Worm (Caenorhabditis elegans) whole organism, young adult: ENCODE results near the gene C48A7.16.

Experiments used
- B0019.2 ChIP-seq: fragments of 200-800 bp; sonication (Bioruptor generic); conservative IDR thresholded peaks from 2 replicates; pipeline ENCODE4 v1.3.6; 2022; ENCODE audit warnings: missing genetic modification reagents, missing genetic modification characterization, missing compliant biosample characterization
- B0261.1 ChIP-seq: sonication (generic microtip); optimal IDR thresholded peaks from 2 replicates; lab custom pipeline; 2016; ENCODE audit warnings: mild to moderate bottlenecking, missing genetic modification characterization, moderate library complexity, missing compliant biosample characterization
- B0336.3 ChIP-seq: fragments of 200-800 bp; sonication (Bioruptor generic); IDR thresholded peaks from 2 replicates; pipeline ENCODE4 v1.3.6; 2022; ENCODE audit warnings: missing genetic modification characterization, missing compliant biosample characterization
- D2030.7 ChIP-seq: fragments of 200-800 bp; sonication (Bioruptor generic); IDR thresholded peaks from 2 replicates; pipeline ENCODE4 v1.3.6; 2022; ENCODE audit warnings: missing genetic modification reagents, missing genetic modification characterization, missing compliant biosample characterization
- F10E7.11 ChIP-seq: sonication (generic microtip); optimal IDR thresholded peaks from 2 replicates; lab custom pipeline; 2017; ENCODE audit warnings: mild to moderate bottlenecking, missing genetic modification characterization, moderate library complexity, missing compliant biosample characterization
- F22D6.2 ChIP-seq: sonication (generic microtip); optimal IDR thresholded peaks from 2 replicates; lab custom pipeline; 2016; ENCODE audit warnings: mild to moderate bottlenecking, missing genetic modification characterization, missing compliant biosample characterization
- F33H1.4 ChIP-seq: fragments of 200-800 bp; sonication (Bioruptor generic); IDR thresholded peaks from 2 replicates; pipeline ENCODE4 v1.3.6; 2022; ENCODE audit warnings: missing genetic modification reagents, missing genetic modification characterization, missing compliant biosample characterization
- F37B4.10 ChIP-seq: fragments of 200-800 bp; sonication (Bioruptor generic); IDR thresholded peaks from 2 replicates; pipeline ENCODE4 v1.3.6; 2022; ENCODE audit warnings: missing genetic modification characterization, missing compliant biosample characterization
- F39B2.1 ChIP-seq: fragments of 200-800 bp; sonication (Bioruptor generic); IDR thresholded peaks from 2 replicates; pipeline ENCODE4 v1.3.6; 2022; ENCODE audit warnings: missing genetic modification reagents, missing genetic modification characterization, missing compliant biosample characterization
- F49E8.2 ChIP-seq: sonication (generic microtip); optimal IDR thresholded peaks from 3 replicates; lab custom pipeline; 2017; ENCODE audit warnings: missing genetic modification characterization, mild to moderate bottlenecking, missing compliant biosample characterization, antibody characterized with exemption, moderate library complexity; ENCODE audit not compliant: insufficient read depth
- F57A8.1 ChIP-seq: fragments of 200-800 bp; sonication (Bioruptor generic); optimal IDR thresholded peaks from 2 replicates; lab custom pipeline; 2018; ENCODE audit warnings: mild to moderate bottlenecking, missing genetic modification characterization, moderate library complexity, missing compliant biosample characterization
- K11D2.4 ChIP-seq: fragments of 200-800 bp; sonication (Bioruptor generic); IDR thresholded peaks from 2 replicates; pipeline ENCODE4 v1.3.6; 2022; ENCODE audit warnings: missing genetic modification reagents, missing genetic modification characterization, missing compliant biosample characterization
- K12H6.12 ChIP-seq: fragments of 200-800 bp; sonication (Bioruptor generic); optimal IDR thresholded peaks from 2 replicates; lab custom pipeline; 2018; ENCODE audit warnings: mild to moderate bottlenecking, missing genetic modification characterization, missing compliant biosample characterization
- T07F8.4 ChIP-seq: sonication (generic microtip); optimal IDR thresholded peaks from 2 replicates; lab custom pipeline; 2016; ENCODE audit warnings: mild to moderate bottlenecking, missing genetic modification characterization, moderate library complexity, missing compliant biosample characterization
- T26A5.8 ChIP-seq: sonication (generic microtip); optimal IDR thresholded peaks from 2 replicates; lab custom pipeline; 2016; ENCODE audit warnings: missing genetic modification characterization, missing compliant biosample characterization
- Y53F4B.3 ChIP-seq: fragments of 200-800 bp; sonication (Bioruptor generic); IDR thresholded peaks from 2 replicates; pipeline ENCODE4 v1.3.6; 2022; ENCODE audit warnings: missing genetic modification reagents, missing genetic modification characterization, missing compliant biosample characterization
- Y53G8AR.9 ChIP-seq: fragments of 200-800 bp; sonication (Bioruptor generic); conservative IDR thresholded peaks from 2 replicates; pipeline ENCODE4 v1.3.6; 2022; ENCODE audit warnings: missing genetic modification reagents, missing genetic modification characterization, missing compliant biosample characterization
- ZK185.1 ChIP-seq: sonication (generic microtip); optimal IDR thresholded peaks from 2 replicates; lab custom pipeline; 2016; ENCODE audit warnings: mild to moderate bottlenecking, missing genetic modification characterization, missing compliant biosample characterization; ENCODE audit not compliant: poor library complexity, severe bottlenecking
- akir-1 ChIP-seq: fragments of 200-800 bp; sonication (Bioruptor generic); optimal IDR thresholded peaks from 2 replicates; lab custom pipeline; 2018; ENCODE audit warnings: mild to moderate bottlenecking, missing genetic modification characterization, moderate library complexity, missing compliant biosample characterization
- attf-3 ChIP-seq: fragments of 200-800 bp; sonication (Bioruptor generic); conservative IDR thresholded peaks from 2 replicates; pipeline ENCODE4 v1.3.6; 2022; ENCODE audit warnings: missing genetic modification reagents, missing genetic modification characterization, missing compliant biosample characterization
- ceh-27 ChIP-seq: fragments of 200-800 bp; sonication (Bioruptor generic); optimal IDR thresholded peaks from 2 replicates; lab custom pipeline; 2018; ENCODE audit warnings: mild to moderate bottlenecking, missing genetic modification characterization, moderate library complexity, missing compliant biosample characterization
- ceh-40 ChIP-seq: fragments of 200-800 bp; sonication (Bioruptor generic); IDR thresholded peaks from 2 replicates; pipeline ENCODE4 v1.3.6; 2022; ENCODE audit warnings: missing genetic modification characterization, missing compliant biosample characterization
- die-1 ChIP-seq: sonication (generic microtip); optimal IDR thresholded peaks from 2 replicates; lab custom pipeline; 2016; ENCODE audit warnings: missing genotype, mild to moderate bottlenecking, missing genetic modification characterization, missing compliant biosample characterization
- gei-17 ChIP-seq: fragments of 200-800 bp; sonication (Bioruptor generic); optimal IDR thresholded peaks from 2 replicates; lab custom pipeline; 2018; ENCODE audit warnings: mild to moderate bottlenecking, missing genetic modification characterization, missing compliant biosample characterization
- him-1 ChIP-seq: sonication (generic microtip); optimal IDR thresholded peaks from 2 replicates; lab custom pipeline; 2016; ENCODE audit warnings: missing genotype, missing genetic modification reagents, missing genetic modification characterization, missing compliant biosample characterization
- hmg-20 ChIP-seq: fragments of 200-800 bp; sonication (Bioruptor generic); IDR thresholded peaks from 2 replicates; pipeline ENCODE4 v1.3.6; 2022; ENCODE audit warnings: missing genetic modification reagents, missing genetic modification characterization, missing compliant biosample characterization
- hrde-1 ChIP-seq: sonication (generic microtip); optimal IDR thresholded peaks from 2 replicates; lab custom pipeline; 2016; ENCODE audit warnings: missing genetic modification characterization, mild to moderate bottlenecking, missing compliant biosample characterization, moderate library complexity, missing genotype, missing genetic modification reagents, borderline replicate concordance
- hsf-1 ChIP-seq: fragments of 200-800 bp; sonication (Bioruptor generic); IDR thresholded peaks from 2 replicates; pipeline ENCODE4 v1.3.6; 2022; ENCODE audit warnings: missing genetic modification reagents, missing genetic modification characterization, missing compliant biosample characterization
- lag-1 ChIP-seq: fragments of 200-800 bp; sonication (Bioruptor generic); IDR thresholded peaks from 2 replicates; pipeline ENCODE4 v1.3.6; 2022; ENCODE audit warnings: missing genetic modification reagents, missing genetic modification characterization, missing compliant biosample characterization
- lin-35 ChIP-seq, 3 experiments: fragments of 150-350 bp in 2 of 3; sonication (generic microtip) in 1 of 3; optimal IDR thresholded peaks; 2 replicates each; lab custom pipeline; 2014 to 2018; ENCODE audit warnings: missing biosample characterization in 3 of 3, missing genetic modification characterization in 3 of 3, missing genetic modification reagents in 3 of 3
- mcd-1 ChIP-seq: fragments of 200-800 bp; sonication (Bioruptor generic); IDR thresholded peaks from 2 replicates; pipeline ENCODE4 v1.3.6; 2022; ENCODE audit warnings: missing genetic modification reagents, missing genetic modification characterization, missing compliant biosample characterization
- mes-4 ChIP-seq: sonication (generic microtip); optimal IDR thresholded peaks from 2 replicates; lab custom pipeline; 2016; ENCODE audit warnings: missing genotype, missing genetic modification characterization, missing compliant biosample characterization
- mxl-1 ChIP-seq: sonication (generic microtip); optimal IDR thresholded peaks from 2 replicates; lab custom pipeline; 2016; ENCODE audit warnings: missing genetic modification characterization, missing compliant biosample characterization
- nfyb-1 ChIP-seq: fragments of 200-800 bp; sonication (Bioruptor generic); IDR thresholded peaks from 2 replicates; pipeline ENCODE4 v1.3.6; 2022; ENCODE audit warnings: missing genetic modification reagents, missing genetic modification characterization, missing compliant biosample characterization
- nhr-179 ChIP-seq: sonication (generic microtip); optimal IDR thresholded peaks from 2 replicates; lab custom pipeline; 2016; ENCODE audit warnings: mild to moderate bottlenecking, missing genetic modification characterization, missing compliant biosample characterization
- nhr-80 ChIP-seq: sonication (generic microtip); optimal IDR thresholded peaks from 2 replicates; lab custom pipeline; 2016; ENCODE audit warnings: missing genetic modification characterization, missing compliant biosample characterization
- pha-4 ChIP-seq: fragments of 150-350 bp; sonication (generic microtip); optimal IDR thresholded peaks from 2 replicates; lab custom pipeline; 2014; ENCODE audit warnings: missing biosample characterization, missing genetic modification reagents, missing genetic modification characterization
- rpc-1 ChIP-seq, 2 experiments: fragments of 150-350 bp in 1 of 2; sonication (generic microtip) in 1 of 2; optimal IDR thresholded peaks; 2 replicates each; lab custom pipeline; 2014 to 2018; ENCODE audit warnings: missing biosample characterization in 1 of 2, missing genetic modification characterization in 1 of 2, missing genetic modification reagents in 1 of 2, missing genotype in 1 of 2
- snpc-3.4 ChIP-seq: sonication (generic microtip); optimal IDR thresholded peaks from 2 replicates; lab custom pipeline; 2017; ENCODE audit warnings: missing genetic modification characterization, mild to moderate bottlenecking, missing compliant biosample characterization, antibody characterized with exemption, moderate library complexity, missing genotype, missing genetic modification reagents
- sptf-2 ChIP-seq: fragments of 200-800 bp; sonication (Bioruptor generic); optimal IDR thresholded peaks from 2 replicates; lab custom pipeline; 2018; ENCODE audit warnings: mild to moderate bottlenecking, missing genetic modification characterization, missing compliant biosample characterization
- tlf-1 ChIP-seq: fragments of 200-800 bp; sonication (Bioruptor generic); optimal IDR thresholded peaks from 2 replicates; lab custom pipeline; 2018; ENCODE audit warnings: mild to moderate bottlenecking, missing genetic modification characterization, missing compliant biosample characterization
- unc-130 ChIP-seq: sonication (generic microtip); optimal IDR thresholded peaks from 2 replicates; lab custom pipeline; 2016; ENCODE audit warnings: missing genetic modification reagents, missing genetic modification characterization, missing compliant biosample characterization
- unc-62 ChIP-seq: fragments of 150-350 bp; optimal IDR thresholded peaks from 2 replicates; lab custom pipeline; 2014; ENCODE audit warnings: missing biosample characterization, missing genetic modification reagents, missing genetic modification characterization
- zim-3 ChIP-seq: sonication (generic microtip); optimal IDR thresholded peaks from 2 replicates; lab custom pipeline; 2017; ENCODE audit warnings: mild to moderate bottlenecking, missing genetic modification characterization, moderate library complexity, missing compliant biosample characterization
- ztf-18 ChIP-seq: sonication (generic microtip); optimal IDR thresholded peaks from 2 replicates; lab custom pipeline; 2016; ENCODE audit warnings: missing genotype, mild to moderate bottlenecking, missing genetic modification characterization, missing compliant biosample characterization
- ztf-28 ChIP-seq: fragments of 200-800 bp; sonication (Bioruptor generic); IDR thresholded peaks from 2 replicates; pipeline ENCODE4 v1.3.6; 2022; ENCODE audit warnings: missing genetic modification reagents, missing genetic modification characterization, missing compliant biosample characterization
- ztf-3 ChIP-seq: fragments of 200-800 bp; sonication (Bioruptor generic); optimal IDR thresholded peaks from 2 replicates; lab custom pipeline; 2018; ENCODE audit warnings: mild to moderate bottlenecking, missing genetic modification characterization, missing compliant biosample characterization
- ztf-6 ChIP-seq: fragments of 200-800 bp; sonication (Bioruptor generic); IDR thresholded peaks from 2 replicates; pipeline ENCODE4 v1.3.6; 2022; ENCODE audit warnings: missing genetic modification reagents, missing genetic modification characterization, missing compliant biosample characterization

Gene C48A7.16

DNA sequence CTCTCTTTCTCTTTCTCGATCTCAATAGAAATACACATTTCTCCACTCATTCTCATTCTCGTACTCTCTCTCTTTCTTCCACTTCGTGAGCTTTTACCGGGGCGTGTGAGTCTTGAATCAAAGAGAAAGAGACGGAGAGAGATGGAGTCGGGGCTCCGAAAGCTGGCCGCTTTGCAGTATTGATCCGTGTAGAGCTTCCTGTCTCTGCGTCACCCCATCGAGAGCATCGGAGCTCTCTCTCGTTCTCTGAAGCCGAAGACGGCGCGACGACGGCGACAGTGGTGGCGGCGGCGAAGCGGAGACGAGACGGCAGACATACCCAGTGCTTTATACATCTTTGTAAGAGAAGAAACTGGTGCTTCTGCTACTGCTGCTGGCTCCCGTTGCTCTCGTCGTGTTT, 3.2 kb upstream of the C48A7.16 start (continued):
- 0 out of 2 replicates have a peak, but pooled peaks have one; percentile 34 for TF ChIP-seq F37B4.10 (GFP tag; lab: Robert Waterston, UW)
- TF ChIP-seq die-1 (tag; lab: Kevin White, UChicago) = no peak
- no peak for TF ChIP-seq D2030.7 (GFP tag; lab: Robert Waterston, UW)
- no peak for TF ChIP-seq pha-4
- TF ChIP-seq lag-1 (GFP tag; lab: Robert Waterston, UW) = no peak
- TF ChIP-seq unc-62 (GFP tag; lab: Kevin White, UChicago) = no peak
- TF ChIP-seq mcd-1 (GFP tag; lab: Robert Waterston, UW) = peak; percentile 56; the same call in 1 of the 2 replicates
- no peak for TF ChIP-seq F49E8.2 (tag; lab: Kevin White, UChicago)
- no peak for TF ChIP-seq rpc-1 (optimal IDR thresholded peaks at IDR 0.05; lab: Kevin White, UChicago)
- TF ChIP-seq rpc-1 (tag; optimal IDR thresholded peaks at IDR 0.05; lab: Kevin White, UChicago) = no peak
- TF ChIP-seq K11D2.4 = peak; percentile 63; the same call in 1 of the 2 replicates
- no peak for TF ChIP-seq attf-3 (GFP tag; lab: Robert Waterston, UW)
- TF ChIP-seq snpc-3.4 (tag; lab: Kevin White, UChicago) = no peak
- TF ChIP-seq K12H6.12 (tag; lab: Kevin White, UChicago) = peak; percentile 89
- no peak for TF ChIP-seq T26A5.8 (tag; lab: Kevin White, UChicago)
- no peak for TF ChIP-seq ztf-18 (tag; lab: Kevin White, UChicago)
- 0 out of 2 replicates have a peak, but pooled peaks have one; percentile 20 for TF ChIP-seq F33H1.4 (GFP tag; lab: Robert Waterston, UW)
- TF ChIP-seq ceh-40 (GFP tag; lab: Robert Waterston, UW) = no peak
- TF ChIP-seq zim-3 (tag; lab: Kevin White, UChicago) = no peak
- TF ChIP-seq lin-35 (GFP tag; optimal IDR thresholded peaks at IDR 0.05; lab: Kevin White, UChicago) = peak in 1 of 3 experiments; percentile 45
- no peak for TF ChIP-seq F57A8.1 (GFP tag; lab: Kevin White, UChicago)
- TF ChIP-seq gei-17 (GFP tag; lab: Kevin White, UChicago) = no peak
- peak; percentile 73 for TF ChIP-seq nfyb-1 (GFP tag; lab: Robert Waterston, UW)
- TF ChIP-seq akir-1 (GFP tag; lab: Kevin White, UChicago) = no peak
- TF ChIP-seq hsf-1 (GFP tag; lab: Robert Waterston, UW) = no peak
- TF ChIP-seq tlf-1 = no peak
- no peak for TF ChIP-seq Y53G8AR.9 (GFP tag; lab: Robert Waterston, UW)
- no peak for TF ChIP-seq F39B2.1 (GFP tag; lab: Robert Waterston, UW)
- no peak for TF ChIP-seq B0261.1 (tag; lab: Kevin White, UChicago)
- TF ChIP-seq ztf-6 (GFP tag; lab: Robert Waterston, UW) = no peak
- no peak for TF ChIP-seq B0336.3 (GFP tag; lab: Robert Waterston, UW)
- TF ChIP-seq F22D6.2 (tag; lab: Kevin White, UChicago) = no peak
- TF ChIP-seq hmg-20 (GFP tag; lab: Robert Waterston, UW) = no peak

DNA sequence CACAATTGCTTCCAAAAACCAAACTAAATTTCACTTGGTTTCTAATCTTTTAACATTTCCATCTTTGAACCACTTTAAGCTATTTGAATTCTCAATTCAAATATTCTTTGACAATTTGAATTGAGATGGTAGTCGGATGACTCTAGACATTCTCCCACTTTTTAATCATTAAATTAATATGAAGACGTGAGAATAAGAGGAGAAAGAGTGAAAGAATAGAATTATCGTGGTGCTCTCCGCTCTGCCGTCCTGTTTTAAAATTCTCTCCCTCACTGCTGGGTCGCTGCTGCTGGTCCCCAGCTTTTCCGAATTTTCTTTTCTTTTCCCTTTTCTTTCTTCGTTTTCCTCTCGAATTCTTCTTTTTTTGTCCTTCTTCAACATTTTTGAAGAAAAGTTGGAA, 1.9 kb upstream of the C48A7.16 start:
- TF ChIP-seq nhr-80 (tag; lab: Kevin White, UChicago) (no peak), nhr-179 (tag; lab: Kevin White, UChicago) (no peak), hrde-1 (tag; lab: Kevin White, UChicago) (no peak), ztf-28 (GFP tag; lab: Robert Waterston, UW) (no peak), mxl-1 (tag; lab: Kevin White, UChicago) (no peak), sptf-2 (GFP tag; lab: Kevin White, UChicago) (no peak), ceh-27 (GFP tag; lab: Kevin White, UChicago) (no peak), die-1 (tag; lab: Kevin White, UChicago) (no peak), K11D2.4 (no peak), ztf-3 (GFP tag; lab: Kevin White, UChicago) (no peak), F10E7.11 (no peak), Y53F4B.3 (no peak), him-1 (no peak), ZK185.1 (tag; lab: Kevin White, UChicago) (no peak), mes-4 (tag; lab: Kevin White, UChicago) (no peak), F39B2.1 (GFP tag; lab: Robert Waterston, UW) (no peak), B0019.2 (GFP tag; lab: Robert Waterston, UW) (no peak), T07F8.4 (tag; lab: Kevin White, UChicago) (no peak), unc-130 (no peak), pha-4 (no peak)
